Worm (Caenorhabditis elegans) whole organism, L4/young adult: ENCODE results near the gene C45B2.2.

Experiments
- W03F9.2 ChIP-seq: fragments of 150-350 bp; optimal IDR thresholded peaks from 2 replicates; lab custom pipeline; 2014; ENCODE audit warnings: missing biosample characterization, missing genetic modification characterization
- dao-5 ChIP-seq: sonication (generic microtip); optimal IDR thresholded peaks from 2 replicates; lab custom pipeline; 2016; ENCODE audit warnings: missing genotype, missing genetic modification characterization, moderate library complexity, missing compliant biosample characterization
- him-1 ChIP-seq: sonication (generic microtip); optimal IDR thresholded peaks from 2 replicates; lab custom pipeline; 2016; ENCODE audit warnings: missing genotype, missing genetic modification reagents, missing genetic modification characterization, missing compliant biosample characterization

DNA sequence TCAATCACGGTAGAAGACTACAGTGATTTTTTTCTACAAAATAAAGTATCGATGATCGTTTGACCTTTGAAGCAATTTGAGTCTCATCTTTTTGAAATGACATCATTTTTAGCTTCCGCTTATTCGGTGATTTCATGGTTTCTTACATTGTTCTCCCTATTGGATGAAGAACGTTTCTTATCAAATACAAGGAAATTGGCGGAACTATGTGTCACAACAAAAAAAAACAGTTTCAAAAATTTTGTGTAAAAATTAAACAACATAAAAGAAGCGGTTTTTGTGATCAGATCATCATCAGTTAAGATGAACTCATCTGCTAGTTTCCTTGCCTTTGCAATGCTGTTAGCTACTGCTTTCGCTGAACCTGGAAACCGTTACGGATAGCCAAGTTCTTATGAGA, 3.1 kb downstream of the C45B2.2 start, which contains the start of gene C45B2.8:
- TF ChIP-seq him-1 (tag; lab: Kevin White, UChicago): no peak
- TF ChIP-seq dao-5 (tag; lab: Kevin White, UChicago): no peak
- no peak for TF ChIP-seq W03F9.2 (tag; lab: Kevin White, UChicago)
